Fruit fly (Drosophila melanogaster): ENCODE measurements around the gene Oga.
A peak's percentile ranks its signal among the peaks of the same experiment; 100 is the strongest.

Gene Oga

dm6 chr3R:21268873-21269272 is 50.0 kb downstream of the Oga start, which contains the start of gene Rab1 (continued):
- TF ChIP-seq CG11696 (GFP tag; IDR thresholded peaks at IDR 0.05), result no peak
- peak; percentile 41; the same call in 1 of the 2 replicates for TF ChIP-seq lmd (GFP tag; IDR thresholded peaks at IDR 0.05)
- peak; percentile 13 for TF ChIP-seq Dp (GFP tag; optimal IDR thresholded peaks at IDR 0.05)
- TF ChIP-seq kni (GFP tag; optimal IDR thresholded peaks at IDR 0.05), result peak; percentile 36
- TF ChIP-seq Ptx1 (GFP tag; IDR thresholded peaks at IDR 0.05), result 0 out of 2 replicates have a peak, but pooled peaks have one; percentile 26
- TF ChIP-seq tin (GFP tag; optimal IDR thresholded peaks at IDR 0.05), result peak; percentile 46
- TF ChIP-seq dysf (GFP tag; IDR thresholded peaks at IDR 0.05), result peak; percentile 24; the same call in 1 of the 3 replicates
- peak; percentile 73 for TF ChIP-seq CG12769 (tag; optimal IDR thresholded peaks at IDR 0.05)
- peak; percentile 42 for TF ChIP-seq MTF-1 (GFP tag; optimal IDR thresholded peaks at IDR 0.05; ENCODE audit: borderline replicate concordance)
- TF ChIP-seq BtbVII (GFP tag; optimal IDR thresholded peaks at IDR 0.05), result peak; percentile 56
- TF ChIP-seq tna (GFP tag; IDR thresholded peaks at IDR 0.05; ENCODE audit: partially characterized antibody), result 0 out of 2 replicates have a peak, but pooled peaks have one; percentile 16
- peak; percentile 1 for TF ChIP-seq Dip3 (GFP tag; optimal IDR thresholded peaks at IDR 0.05)
- TF ChIP-seq CG2120 (GFP tag; optimal IDR thresholded peaks at IDR 0.05), result peak; percentile 65
- TF ChIP-seq CG10209 (GFP tag; optimal IDR thresholded peaks at IDR 0.05), result peak; percentile 43
- TF ChIP-seq CG16779 (GFP tag; IDR thresholded peaks at IDR 0.05), result no peak
- peak; percentile 74 for TF ChIP-seq pzg (GFP tag; optimal IDR thresholded peaks at IDR 0.05)
- no peak for TF ChIP-seq croc (GFP tag; conservative IDR thresholded peaks at IDR 0.05)
- peak; percentile 21 for TF ChIP-seq CG33557 (GFP tag; optimal IDR thresholded peaks at IDR 0.05)
- TF ChIP-seq Hr3 (GFP tag; optimal IDR thresholded peaks at IDR 0.05), result no peak
- TF ChIP-seq stc (GFP tag; IDR thresholded peaks at IDR 0.05), result no peak
- TF ChIP-seq CG13287 (GFP tag; IDR thresholded peaks at IDR 0.05; ENCODE audit: partially characterized antibody), result peak; percentile 31
- TF ChIP-seq mam (GFP tag; optimal IDR thresholded peaks at IDR 0.05), result peak; percentile 54
- TF ChIP-seq CG17612 (GFP tag; IDR thresholded peaks at IDR 0.05), result no peak
- peak; percentile 11 for TF ChIP-seq CG31365 (tag; optimal IDR thresholded peaks at IDR 0.05)
- peak; percentile 34 for TF ChIP-seq chn (GFP tag; optimal IDR thresholded peaks at IDR 0.05)
- TF ChIP-seq pb (GFP tag; optimal IDR thresholded peaks at IDR 0.05), result peak; percentile 39
- TF ChIP-seq Chrac-16 (GFP tag; optimal IDR thresholded peaks at IDR 0.05), result peak; percentile 41
- TF ChIP-seq D19A (tag; optimal IDR thresholded peaks at IDR 0.05), result no peak
- no peak for TF ChIP-seq CG4730 (GFP tag; IDR thresholded peaks at IDR 0.05)
- no peak for TF ChIP-seq esg (GFP tag; conservative IDR thresholded peaks at IDR 0.05)
- peak; percentile 12; the same call in 1 of the 3 replicates for TF ChIP-seq CG17361 (GFP tag; IDR thresholded peaks at IDR 0.05)
- TF ChIP-seq CG11247 (GFP tag; IDR thresholded peaks at IDR 0.05), result no peak
- TF ChIP-seq gsb-n (tag; optimal IDR thresholded peaks at IDR 0.05), result no peak
- no peak for TF ChIP-seq CG32772 (GFP tag; IDR thresholded peaks at IDR 0.05)
- TF ChIP-seq crp (GFP tag; optimal IDR thresholded peaks at IDR 0.05), result peak; percentile 4 to 81
- no peak for TF ChIP-seq lov (optimal IDR thresholded peaks at IDR 0.05)
- TF ChIP-seq lov (GFP tag; IDR thresholded peaks at IDR 0.05), result 0 out of 3 replicates have a peak, but pooled peaks have one; percentile 31
- no peak for TF ChIP-seq CG14667 (GFP tag; IDR thresholded peaks at IDR 0.05)
- TF ChIP-seq Nf-YC (tag; optimal IDR thresholded peaks at IDR 0.05), result peak; percentile 10
- TF ChIP-seq dm (GFP tag; optimal IDR thresholded peaks at IDR 0.05), result peak; percentile 56
- peak; percentile 11 for TF ChIP-seq Ssrp (tag; optimal IDR thresholded peaks at IDR 0.05)
- TF ChIP-seq slbo (GFP tag; IDR thresholded peaks at IDR 0.05), result peak; percentile 66
- no peak for TF ChIP-seq Asciz (GFP tag; optimal IDR thresholded peaks at IDR 0.05)
- no peak for TF ChIP-seq CG6272 (GFP tag; IDR thresholded peaks at IDR 0.05)
- peak; percentile 78 for TF ChIP-seq B-H2 (GFP tag; optimal IDR thresholded peaks at IDR 0.05)
- peak; percentile 58 for TF ChIP-seq Xbp1 (GFP tag; optimal IDR thresholded peaks at IDR 0.05)
- peak; percentile 12 for TF ChIP-seq Sin3A (optimal IDR thresholded peaks at IDR 0.05)
- TF ChIP-seq CG6175 (GFP tag; IDR thresholded peaks at IDR 0.05), result no peak
- TF ChIP-seq Ets97D (GFP tag; optimal IDR thresholded peaks at IDR 0.05), result peak; percentile 63
- no peak for TF ChIP-seq slou (GFP tag; optimal IDR thresholded peaks at IDR 0.05)
- TF ChIP-seq CG10565 (GFP tag; optimal IDR thresholded peaks at IDR 0.05), result no peak
- no peak for TF ChIP-seq HLH4C (GFP tag; IDR thresholded peaks at IDR 0.05; ENCODE audit: partially characterized antibody)
